Fruit fly (Drosophila melanogaster): ENCODE results near the gene Gba1b.
A peak's percentile ranks its signal among the peaks of the same experiment; 100 is the strongest.

The Gba1b gene

dm6 chr3R:23736365-23736764 lies 31.8 kb downstream of the Gba1b start (continued):
- TF ChIP-seq Eip74EF (GFP tag; optimal IDR thresholded peaks at IDR 0.05) (peak in 1 of 2 experiments; percentile 16), H15 (GFP tag; IDR thresholded peaks at IDR 0.05) (peak; percentile 42; the same call in 1 of the 3 replicates), Nf-YA (GFP tag; IDR thresholded peaks at IDR 0.05) (no peak), klu (GFP tag; IDR thresholded peaks at IDR 0.05) (no peak), abd-A (tag; optimal IDR thresholded peaks at IDR 0.05) (peak; percentile 62), CG12071 (GFP tag; optimal IDR thresholded peaks at IDR 0.05) (peak; percentile 14), CG11456 (GFP tag; IDR thresholded peaks at IDR 0.05) (no peak), Max (GFP tag; optimal IDR thresholded peaks at IDR 0.05) (no peak), her (GFP tag; optimal IDR thresholded peaks at IDR 0.05) (no peak), CG12236 (GFP tag; optimal IDR thresholded peaks at IDR 0.05) (no peak), row (GFP tag; IDR thresholded peaks at IDR 0.05) (no peak), CG18262 (tag; optimal IDR thresholded peaks at IDR 0.05) (no peak), Sry-δ (GFP tag; optimal IDR thresholded peaks at IDR 0.05) (no peak), HmgZ (tag; optimal IDR thresholded peaks at IDR 0.05) (no peak), CG15073 (GFP tag; optimal IDR thresholded peaks at IDR 0.05) (no peak), fu2 (GFP tag; optimal IDR thresholded peaks at IDR 0.05) (no peak), HLH3B (GFP tag; IDR thresholded peaks at IDR 0.05) (no peak), Dip2 (GFP tag; IDR thresholded peaks at IDR 0.05) (no peak), cwo (GFP tag; optimal IDR thresholded peaks at IDR 0.05) (no peak), az2 (GFP tag; optimal IDR thresholded peaks at IDR 0.05) (no peak), bigmax (GFP tag; optimal IDR thresholded peaks at IDR 0.05) (no peak), sqz (GFP tag; optimal IDR thresholded peaks at IDR 0.05) (no peak), CG14014 (GFP tag; IDR thresholded peaks at IDR 0.05) (no peak), sr (GFP tag; IDR thresholded peaks at IDR 0.05) (no peak), Stat92E (GFP tag; optimal IDR thresholded peaks at IDR 0.05) (no peak), CG1602 (GFP tag; optimal IDR thresholded peaks at IDR 0.05) (no peak), run (tag; optimal IDR thresholded peaks at IDR 0.05) (no peak), CG1233 (GFP tag; optimal IDR thresholded peaks at IDR 0.05) (no peak), CG9932 (GFP tag; IDR thresholded peaks at IDR 0.05) (no peak), CG11696 (GFP tag; IDR thresholded peaks at IDR 0.05) (no peak), mam (GFP tag; optimal IDR thresholded peaks at IDR 0.05) (no peak), so (GFP tag; IDR thresholded peaks at IDR 0.05) (0 out of 3 replicates have a peak, but pooled peaks have one; percentile 21), MESR4 (GFP tag; optimal IDR thresholded peaks at IDR 0.05) (no peak), exex (tag; optimal IDR thresholded peaks at IDR 0.05) (no peak), CG9797 (GFP tag; optimal IDR thresholded peaks at IDR 0.05) (no peak), pb (GFP tag; optimal IDR thresholded peaks at IDR 0.05) (peak; percentile 7), Side (GFP tag; optimal IDR thresholded peaks at IDR 0.05) (no peak), pfk (GFP tag; optimal IDR thresholded peaks at IDR 0.05) (no peak), CG14710 (tag; optimal IDR thresholded peaks at IDR 0.05) (no peak), oc (tag; optimal IDR thresholded peaks at IDR 0.05) (peak; percentile 17), pum (GFP tag; optimal IDR thresholded peaks at IDR 0.05) (no peak), gcm (GFP tag; optimal IDR thresholded peaks at IDR 0.05) (no peak), CG34422 (GFP tag; IDR thresholded peaks at IDR 0.05) (no peak), Sox100B (GFP tag; optimal IDR thresholded peaks at IDR 0.05) (no peak), cato (GFP tag; optimal IDR thresholded peaks at IDR 0.05; ENCODE audit: borderline replicate concordance) (no peak), vfl (GFP tag; optimal IDR thresholded peaks at IDR 0.05) (no peak), fd102C (GFP tag; optimal IDR thresholded peaks at IDR 0.05) (no peak), CG7271 (tag; optimal IDR thresholded peaks at IDR 0.05) (no peak), CG32767 (GFP tag; IDR thresholded peaks at IDR 0.05) (no peak), slp2 (GFP tag; optimal IDR thresholded peaks at IDR 0.05) (no peak), CG10543 (GFP tag; optimal IDR thresholded peaks at IDR 0.05) (no peak), CG3726 (GFP tag; IDR thresholded peaks at IDR 0.05) (no peak)
